Worm (Caenorhabditis elegans) whole organism, midembryonic: Measurements from ENCODE around the gene nxf-2.

ENCODE experiments used
- cog-1 ChIP-seq: sonication (generic microtip); optimal IDR thresholded peaks from 2 replicates; lab custom pipeline; 2016; ENCODE audit warnings: missing genetic modification characterization, missing compliant biosample characterization
- klf-2 ChIP-seq: fragments of 200-800 bp; sonication (Bioruptor generic); conservative IDR thresholded peaks from 2 replicates; pipeline ENCODE4 v1.3.6; 2022; ENCODE audit warnings: missing genetic modification reagents, missing genetic modification characterization, missing compliant biosample characterization
- ztf-23 ChIP-seq: fragments of 200-800 bp; sonication (Bioruptor generic); IDR thresholded peaks from 2 replicates; pipeline ENCODE4 v1.3.6; 2022; ENCODE audit warnings: missing genetic modification reagents, missing genetic modification characterization, missing compliant biosample characterization
- ztf-29 ChIP-seq: fragments of 200-800 bp; sonication (Bioruptor generic); IDR thresholded peaks from 2 replicates; pipeline ENCODE4 v1.3.6; 2022; ENCODE audit warnings: missing genetic modification reagents, missing genetic modification characterization, missing compliant biosample characterization

DNA sequence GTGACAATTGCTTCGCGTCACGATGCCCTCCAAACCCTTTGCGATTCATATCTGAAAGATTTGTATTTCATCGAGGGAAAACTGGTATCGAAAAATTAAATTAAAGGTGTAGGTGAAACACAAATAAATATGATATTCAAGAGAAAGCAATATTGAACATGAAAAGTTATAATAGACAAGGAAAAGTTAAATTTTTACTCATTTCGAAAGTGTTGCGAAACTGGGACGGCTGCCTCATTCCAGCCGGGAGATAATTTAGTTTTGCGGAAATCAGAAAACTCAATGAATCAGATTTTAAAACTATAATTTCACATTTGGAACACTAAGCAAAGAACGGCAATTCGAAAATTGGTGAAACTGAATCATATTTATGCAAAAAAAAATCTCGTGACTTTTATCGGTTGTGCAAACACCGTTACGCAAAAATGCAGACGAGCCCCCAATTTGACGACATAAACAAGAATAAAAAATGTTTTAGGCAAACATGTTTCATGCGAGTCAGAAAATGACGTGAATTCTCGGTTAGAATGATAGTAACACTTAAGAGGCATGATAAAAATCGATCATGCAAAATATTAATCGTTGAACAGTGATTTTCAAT is 2.6 kb downstream of the nxf-2 start, which contains the start of the genes nxf-1 and C15H11.11:
- TF ChIP-seq klf-2 (no peak), cog-1 (tag; lab: Kevin White, UChicago) (no peak), ztf-23 (GFP tag; lab: Robert Waterston, UW) (no peak), ztf-29 (GFP tag; lab: Robert Waterston, UW) (no peak)
